Fruit fly (Drosophila melanogaster): Measurements from ENCODE around the gene CG5421.

DNA sequence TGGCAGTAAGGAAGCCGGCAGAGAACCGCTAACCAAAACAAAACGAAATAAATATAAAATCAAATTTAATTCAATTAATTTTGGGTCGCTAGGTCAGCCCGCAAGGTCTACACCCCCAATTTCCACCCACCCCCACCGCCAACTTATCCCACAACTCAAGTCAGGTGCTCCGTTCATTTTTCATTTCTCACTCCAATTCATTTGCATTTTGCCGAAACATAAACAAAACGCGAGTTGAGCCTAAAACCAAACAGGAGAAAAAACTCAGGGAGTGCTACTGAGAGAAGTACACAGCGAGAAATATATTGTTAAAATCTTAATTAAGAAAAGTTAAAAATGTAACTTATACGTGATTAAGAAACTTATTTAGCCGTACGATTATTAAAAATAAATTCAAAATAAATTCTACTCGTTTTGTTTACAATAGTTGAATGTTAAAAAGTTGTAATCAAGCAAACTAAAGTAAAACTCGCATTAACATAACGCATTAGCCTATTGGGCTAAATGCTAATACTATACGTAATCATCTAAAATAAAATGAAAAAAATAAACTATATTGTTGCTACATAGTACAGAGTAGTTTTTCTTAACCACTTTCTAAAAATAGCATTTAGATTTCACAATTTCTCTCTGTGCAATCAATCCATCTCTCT lies 32.3 kb downstream of the CG5421 start:
- TF ChIP-seq CG8478 (optimal IDR thresholded peaks at IDR 0.05): no peak
- TF ChIP-seq CTCF (optimal IDR thresholded peaks at IDR 0.05): no peak

Measured in S2 (cell line).